Fruit fly (Drosophila melanogaster) whole organism, embryonic: ENCODE data around the gene CG43090.
A peak's percentile ranks its signal among the peaks of the same experiment; 100 is the strongest.

Source experiments
- B-H2 ChIP-seq: fragments of 200-800 bp; sonication (Bioruptor generic); optimal IDR thresholded peaks from 2 replicates; lab custom pipeline; 2018; ENCODE audit warnings: missing biosample characterization, mild to moderate bottlenecking, missing genetic modification characterization
- BtbVII ChIP-seq: fragments of 200-800 bp; sonication (Bioruptor generic); optimal IDR thresholded peaks from 3 replicates; lab custom pipeline; 2017; ENCODE audit warnings: missing biosample characterization, mild to moderate bottlenecking, missing genetic modification characterization
- CG10147 ChIP-seq: fragments of 200-800 bp; sonication (Bioruptor generic); optimal IDR thresholded peaks from 2 replicates; lab custom pipeline; 2019; ENCODE audit warnings: missing biosample characterization, mild to moderate bottlenecking, missing genetic modification characterization, moderate library complexity
- CG1024 ChIP-seq: fragments of 200-800 bp; sonication (Bioruptor generic); IDR thresholded peaks from 2 replicates; pipeline ENCODE4 v1.3.6; 2022; ENCODE audit warnings: missing biosample characterization, missing genetic modification characterization
- CG10959 ChIP-seq: fragments of 200-800 bp; sonication (Bioruptor generic); IDR thresholded peaks from 2 replicates; pipeline ENCODE4 v1.3.6; 2022; ENCODE audit warnings: missing biosample characterization, missing genetic modification characterization
- CG12104 ChIP-seq: fragments of 200-800 bp; sonication (Bioruptor generic); optimal IDR thresholded peaks from 3 replicates; lab custom pipeline; 2016; ENCODE audit warnings: missing biosample characterization, missing genetic modification characterization
- CG14050 ChIP-seq: fragments of 200-800 bp; sonication (Bioruptor generic); IDR thresholded peaks from 3 replicates; pipeline ENCODE4 v1.3.6; 2022; ENCODE audit warnings: missing biosample characterization, missing genetic modification characterization
- CG16863 ChIP-seq: fragments of 200-800 bp; sonication (Bioruptor generic); optimal IDR thresholded peaks from 3 replicates; lab custom pipeline; 2016; ENCODE audit warnings: missing biosample characterization, missing genetic modification characterization
- CG17328 ChIP-seq: fragments of 200-800 bp; sonication (Bioruptor generic); IDR thresholded peaks from 2 replicates; pipeline ENCODE4 v1.3.6; 2022; ENCODE audit warnings: missing biosample characterization, missing genetic modification characterization
- CG18011 ChIP-seq: fragments of 200-800 bp; sonication (Bioruptor generic); optimal IDR thresholded peaks from 2 replicates; lab custom pipeline; 2017; ENCODE audit warnings: missing biosample characterization, missing genetic modification characterization, mild to moderate bottlenecking, moderate library complexity, missing genotype
- CG32767 ChIP-seq: fragments of 200-800 bp; sonication (Bioruptor generic); IDR thresholded peaks from 2 replicates; pipeline ENCODE4 v1.3.6; 2022; ENCODE audit warnings: missing biosample characterization, missing genetic modification characterization
- CG34224 ChIP-seq: fragments of 200-800 bp; sonication (Bioruptor generic); IDR thresholded peaks from 3 replicates; pipeline ENCODE4 v1.3.6; 2022; ENCODE audit warnings: missing biosample characterization, missing genetic modification characterization; ENCODE audit not compliant: partially characterized antibody
- CG42726 ChIP-seq: fragments of 200-800 bp; sonication (Bioruptor generic); IDR thresholded peaks from 2 replicates; pipeline ENCODE4 v1.3.6; 2022; ENCODE audit warnings: missing biosample characterization, missing genetic modification characterization; ENCODE audit not compliant: partially characterized antibody
- CG4404 ChIP-seq: fragments of 200-800 bp; sonication (Bioruptor generic); IDR thresholded peaks from 2 replicates; pipeline ENCODE4 v1.3.6; 2022; ENCODE audit warnings: missing biosample characterization, missing genetic modification characterization
- CG4424 ChIP-seq: fragments of 200-800 bp; sonication (Bioruptor generic); optimal IDR thresholded peaks from 3 replicates; lab custom pipeline; 2016; ENCODE audit warnings: missing biosample characterization, missing genetic modification characterization
- CG8290 ChIP-seq, 3 experiments: fragments of 200-800 bp; sonication (Bioruptor generic); optimal IDR thresholded peaks; 2 replicates each; lab custom pipeline; 2016 to 2019; ENCODE audit warnings: missing biosample characterization in 3 of 3, missing genetic modification characterization in 3 of 3, mild to moderate bottlenecking in 2 of 3, moderate library complexity in 1 of 3
- CG9215 ChIP-seq: fragments of 200-800 bp; sonication (Bioruptor generic); IDR thresholded peaks from 2 replicates; pipeline ENCODE4 v1.3.6; 2022; ENCODE audit warnings: missing biosample characterization, missing genetic modification characterization
- CG9437 ChIP-seq: fragments of 200-800 bp; sonication (Bioruptor generic); optimal IDR thresholded peaks from 2 replicates; lab custom pipeline; 2018; ENCODE audit warnings: missing biosample characterization, mild to moderate bottlenecking, missing genetic modification characterization
- CrebB ChIP-seq: fragments of 200-800 bp; sonication (Bioruptor generic); optimal IDR thresholded peaks from 3 replicates; lab custom pipeline; 2018; ENCODE audit warnings: missing biosample characterization, mild to moderate bottlenecking, missing genetic modification characterization
- Fer2 ChIP-seq: fragments of 200-800 bp; sonication (Bioruptor generic); optimal IDR thresholded peaks from 2 replicates; lab custom pipeline; 2018; ENCODE audit warnings: missing biosample characterization, mild to moderate bottlenecking, missing genetic modification characterization, moderate library complexity
- HLHmδ ChIP-seq: fragments of 200-800 bp; sonication (Bioruptor generic); optimal IDR thresholded peaks from 2 replicates; lab custom pipeline; 2018; ENCODE audit warnings: missing biosample characterization, mild to moderate bottlenecking, missing genetic modification characterization, moderate library complexity
- Lhr ChIP-seq: fragments of 200-800 bp; sonication (Bioruptor generic); optimal IDR thresholded peaks from 3 replicates; lab custom pipeline; 2017; ENCODE audit warnings: mild to moderate bottlenecking, missing biosample characterization, missing genetic modification reagents, missing genetic modification characterization
- Max ChIP-seq: fragments of 200-800 bp; sonication (Bioruptor generic); optimal IDR thresholded peaks from 2 replicates; lab custom pipeline; 2016; ENCODE audit warnings: missing biosample characterization, mild to moderate bottlenecking, missing genetic modification characterization
- NC2α ChIP-seq: fragments of 200-800 bp; sonication (Bioruptor generic); optimal IDR thresholded peaks from 2 replicates; lab custom pipeline; 2016; ENCODE audit warnings: missing biosample characterization, missing genetic modification characterization
- Ravus ChIP-seq: fragments of 200-800 bp; sonication (Bioruptor generic); IDR thresholded peaks from 2 replicates; pipeline ENCODE4 v1.3.6; 2022; ENCODE audit warnings: missing biosample characterization, missing genetic modification characterization
- Sox100B ChIP-seq: fragments of 200-800 bp; sonication (Bioruptor generic); optimal IDR thresholded peaks from 3 replicates; lab custom pipeline; 2018; ENCODE audit warnings: missing biosample characterization, mild to moderate bottlenecking, missing genetic modification characterization
- Xbp1 ChIP-seq: fragments of 200-800 bp; sonication (Bioruptor generic); optimal IDR thresholded peaks from 3 replicates; lab custom pipeline; 2016; ENCODE audit warnings: missing biosample characterization, mild to moderate bottlenecking, missing genetic modification characterization
- abd-A ChIP-seq: fragments of 200-800 bp; sonication (Bioruptor generic); optimal IDR thresholded peaks from 3 replicates; lab custom pipeline; 2019; ENCODE audit warnings: missing biosample characterization, mild to moderate bottlenecking, missing genetic modification characterization, moderate library complexity
- al ChIP-seq: fragments of 200-800 bp; sonication (Bioruptor generic); IDR thresholded peaks from 2 replicates; pipeline ENCODE4 v1.3.6; 2022; ENCODE audit warnings: missing biosample characterization, missing genetic modification characterization
- az2 ChIP-seq: fragments of 200-800 bp; sonication (Bioruptor generic); optimal IDR thresholded peaks from 3 replicates; lab custom pipeline; 2016; ENCODE audit warnings: missing biosample characterization, missing genetic modification characterization
- crc ChIP-seq: fragments of 200-800 bp; sonication (Bioruptor generic); optimal IDR thresholded peaks from 2 replicates; lab custom pipeline; 2016; ENCODE audit warnings: missing biosample characterization, missing genetic modification characterization
- dmrt99B ChIP-seq: fragments of 200-800 bp; sonication (Bioruptor generic); optimal IDR thresholded peaks from 2 replicates; lab custom pipeline; 2018; ENCODE audit warnings: missing biosample characterization, mild to moderate bottlenecking, missing genetic modification characterization, moderate library complexity
- dpn ChIP-seq, 2 experiments: fragments of 200-800 bp; sonication (Bioruptor generic); optimal IDR thresholded peaks; 3 replicates each; lab custom pipeline; 2016; ENCODE audit warnings: missing biosample characterization in 2 of 2, missing genetic modification characterization in 2 of 2
- exex ChIP-seq: fragments of 200-800 bp; sonication (Bioruptor generic); optimal IDR thresholded peaks from 4 replicates; lab custom pipeline; 2018; ENCODE audit warnings: missing biosample characterization, mild to moderate bottlenecking, missing genetic modification characterization, moderate library complexity
- eyg ChIP-seq: fragments of 200-800 bp; sonication (Bioruptor generic); optimal IDR thresholded peaks from 3 replicates; lab custom pipeline; 2016; ENCODE audit warnings: missing biosample characterization, missing genetic modification characterization
- ftz-f1 ChIP-seq: fragments of 200-800 bp; sonication (Bioruptor generic); optimal IDR thresholded peaks from 2 replicates; lab custom pipeline; 2016; ENCODE audit warnings: missing biosample characterization, missing genetic modification characterization
- gfzf ChIP-seq: fragments of 200-800 bp; sonication (Bioruptor generic); optimal IDR thresholded peaks from 2 replicates; lab custom pipeline; 2016; ENCODE audit warnings: missing biosample characterization, mild to moderate bottlenecking, missing genetic modification characterization, moderate library complexity
- gsb ChIP-seq: fragments of 200-800 bp; sonication (Bioruptor generic); IDR thresholded peaks from 2 replicates; pipeline ENCODE4 v1.3.6; 2022; ENCODE audit warnings: missing biosample characterization, missing genetic modification characterization
- hbn ChIP-seq: fragments of 200-800 bp; sonication (Bioruptor generic); IDR thresholded peaks from 2 replicates; pipeline ENCODE4 v1.3.6; 2022; ENCODE audit warnings: missing biosample characterization, missing genetic modification characterization; ENCODE audit not compliant: partially characterized antibody
- knrl ChIP-seq: fragments of 200-800 bp; sonication (Bioruptor generic); IDR thresholded peaks from 3 replicates; pipeline ENCODE4 v1.3.6; 2022; ENCODE audit warnings: missing biosample characterization, missing genetic modification characterization; ENCODE audit not compliant: partially characterized antibody
- lab ChIP-seq: fragments of 200-800 bp; sonication (Bioruptor generic); optimal IDR thresholded peaks from 3 replicates; lab custom pipeline; 2017; ENCODE audit warnings: missing biosample characterization, missing genetic modification characterization, mild to moderate bottlenecking, moderate library complexity, missing genetic modification reagents
- maf-S ChIP-seq: fragments of 200-800 bp; sonication (Bioruptor generic); optimal IDR thresholded peaks from 2 replicates; lab custom pipeline; 2016; ENCODE audit warnings: missing biosample characterization, missing genetic modification characterization
- nom ChIP-seq: fragments of 200-800 bp; sonication (Bioruptor generic); optimal IDR thresholded peaks from 2 replicates; lab custom pipeline; 2017; ENCODE audit warnings: missing biosample characterization, missing genetic modification characterization, mild to moderate bottlenecking, moderate library complexity, missing genetic modification reagents
- oc ChIP-seq: fragments of 200-800 bp; sonication (Bioruptor generic); optimal IDR thresholded peaks from 2 replicates; lab custom pipeline; 2018; ENCODE audit warnings: missing biosample characterization, mild to moderate bottlenecking, missing genetic modification characterization, moderate library complexity
- rib ChIP-seq: fragments of 200-800 bp; sonication (Bioruptor generic); IDR thresholded peaks from 2 replicates; pipeline ENCODE4 v1.3.6; 2022; ENCODE audit warnings: missing biosample characterization, missing genetic modification characterization
- sc ChIP-seq, 3 experiments: fragments of >200 bp in 2 of 3; fragments of 200-800 bp in 1 of 3; sonication (Bioruptor generic) in 1 of 3; optimal IDR thresholded peaks; 2 replicates in 2 of 3; 3 replicates in 1 of 3; lab custom pipeline; 2017; ENCODE audit warnings: mild to moderate bottlenecking in 1 of 3, missing biosample characterization in 1 of 3, missing genetic modification characterization in 1 of 3, missing genetic modification reagents in 1 of 3
- sim ChIP-seq: fragments of 200-800 bp; sonication (Bioruptor generic); IDR thresholded peaks from 2 replicates; pipeline ENCODE4 v1.3.6; 2022; ENCODE audit warnings: missing biosample characterization, missing genetic modification characterization
- tio ChIP-seq: fragments of 200-800 bp; sonication (Bioruptor generic); optimal IDR thresholded peaks from 2 replicates; lab custom pipeline; 2017; ENCODE audit warnings: missing biosample characterization, missing genetic modification characterization, inconsistent platforms
- tna ChIP-seq: fragments of 200-800 bp; sonication (Bioruptor generic); IDR thresholded peaks from 2 replicates; pipeline ENCODE4 v1.3.6; 2022; ENCODE audit warnings: missing biosample characterization, missing genetic modification characterization; ENCODE audit not compliant: partially characterized antibody
- wor ChIP-seq: fragments of 200-800 bp; sonication (Bioruptor generic); IDR thresholded peaks from 2 replicates; pipeline ENCODE4 v1.3.6; 2022; ENCODE audit warnings: missing biosample characterization, missing genetic modification characterization

The CG43090 gene

dm6 chrX:6179428-6179827 is 20.3 kb downstream of the CG43090 start (continued):
- TF ChIP-seq crc (GFP tag; lab: Kevin White, UChicago) (no peak), CG4404 (GFP tag; lab: Robert Waterston, UW) (no peak), exex (tag; lab: Kevin White, UChicago) (no peak), CG16863 (GFP tag; lab: Kevin White, UChicago) (no peak), CG18011 (GFP tag; lab: Kevin White, UChicago) (peak; percentile 14), dpn (GFP tag; optimal IDR thresholded peaks at IDR 0.05; lab: Kevin White, UChicago) (peak in 1 of 2 experiments; percentile 59), NC2α (GFP tag; lab: Kevin White, UChicago) (no peak), CG12104 (GFP tag; lab: Kevin White, UChicago) (no peak), Ravus (no peak), CG8290 (GFP tag; optimal IDR thresholded peaks at IDR 0.05; lab: Kevin White, UChicago) (no peak), CG8290 (tag; optimal IDR thresholded peaks at IDR 0.05; lab: Kevin White, UChicago) (peak in 1 of 2 experiments; percentile 33), CG9437 (GFP tag; lab: Kevin White, UChicago) (no peak), tio (no peak), CG4424 (peak; percentile 2), rib (no peak), CG17328 (GFP tag; lab: Robert Waterston, UW) (peak; percentile 49), tna (GFP tag; lab: Robert Waterston, UW) (no peak), sc (optimal IDR thresholded peaks at IDR 0.05; lab: Kevin White, UChicago) (no peak), sc (GFP tag; optimal IDR thresholded peaks at IDR 0.05; lab: Kevin White, UChicago) (no peak), hbn (GFP tag; lab: Robert Waterston, UW) (no peak), CG14050 (GFP tag; lab: Robert Waterston, UW) (no peak), CG34224 (GFP tag; lab: Robert Waterston, UW) (no peak), Xbp1 (GFP tag; lab: Kevin White, UChicago) (peak; percentile 36), BtbVII (no peak), ftz-f1 (GFP tag; lab: Kevin White, UChicago) (no peak), Max (GFP tag; lab: Kevin White, UChicago) (no peak), CrebB (no peak), B-H2 (GFP tag; lab: Kevin White, UChicago) (no peak), az2 (GFP tag; lab: Kevin White, UChicago) (peak; percentile 15), nom (GFP tag; lab: Kevin White, UChicago) (no peak), CG42726 (GFP tag; lab: Robert Waterston, UW) (no peak), knrl (no peak), CG32767 (GFP tag; lab: Robert Waterston, UW) (no peak), CG9215 (GFP tag; lab: Robert Waterston, UW) (no peak), maf-S (GFP tag; lab: Kevin White, UChicago) (no peak), abd-A (tag; lab: Kevin White, UChicago) (no peak), HLHmδ (no peak), dmrt99B (tag; lab: Kevin White, UChicago) (peak; percentile 58), Sox100B (no peak), al (GFP tag; lab: Robert Waterston, UW) (no peak), sim (GFP tag; lab: Robert Waterston, UW) (no peak), gsb (GFP tag; lab: Robert Waterston, UW) (no peak), CG10959 (GFP tag; lab: Robert Waterston, UW) (no peak), gfzf (GFP tag; lab: Kevin White, UChicago) (no peak), CG1024 (GFP tag; lab: Robert Waterston, UW) (no peak), eyg (GFP tag; lab: Kevin White, UChicago) (no peak), CG10147 (GFP tag; lab: Kevin White, UChicago) (peak; percentile 57), Lhr (GFP tag; lab: Kevin White, UChicago) (no peak), Fer2 (tag; lab: Kevin White, UChicago) (no peak), oc (tag; lab: Kevin White, UChicago) (no peak), lab (GFP tag; lab: Kevin White, UChicago) (peak; percentile 63), wor (GFP tag; lab: Robert Waterston, UW) (no peak)
